Fruit fly (Drosophila melanogaster) whole organism, embryonic: ENCODE data around the gene CG31174.

Experiments used
- Ada2b ChIP-seq: fragments of 200-800 bp; sonication (Bioruptor generic); IDR thresholded peaks from 2 replicates; pipeline ENCODE4 v1.3.6; 2022; ENCODE audit warnings: missing biosample characterization, missing genetic modification characterization
- Bteb2 ChIP-seq: fragments of 200-800 bp; sonication (Bioruptor generic); optimal IDR thresholded peaks from 2 replicates; lab custom pipeline; 2016; ENCODE audit warnings: missing biosample characterization, missing genetic modification characterization
- CG10209 ChIP-seq: fragments of 200-800 bp; sonication (Bioruptor generic); optimal IDR thresholded peaks from 3 replicates; lab custom pipeline; 2017; ENCODE audit warnings: missing biosample characterization, mild to moderate bottlenecking, missing genetic modification characterization, missing genetic modification reagents
- CG10462 ChIP-seq: fragments of 200-800 bp; sonication (Bioruptor generic); optimal IDR thresholded peaks from 2 replicates; lab custom pipeline; 2016; ENCODE audit warnings: missing biosample characterization, missing genetic modification characterization
- CG11695 ChIP-seq: fragments of 200-800 bp; sonication (Bioruptor generic); IDR thresholded peaks from 3 replicates; pipeline ENCODE4 v1.3.6; 2022; ENCODE audit warnings: missing biosample characterization, missing genetic modification characterization
- CG11696 ChIP-seq: fragments of 200-800 bp; sonication (Bioruptor generic); IDR thresholded peaks from 2 replicates; pipeline ENCODE4 v1.3.6; 2022; ENCODE audit warnings: missing biosample characterization, missing genetic modification characterization
- CG12391 ChIP-seq: fragments of 200-800 bp; sonication (Bioruptor generic); optimal IDR thresholded peaks from 3 replicates; lab custom pipeline; 2018; ENCODE audit warnings: missing biosample characterization, mild to moderate bottlenecking, missing genetic modification characterization, moderate library complexity
- CG12744 ChIP-seq: fragments of 200-800 bp; sonication (Bioruptor generic); optimal IDR thresholded peaks from 2 replicates; lab custom pipeline; 2016; ENCODE audit warnings: missing biosample characterization, missing genetic modification characterization
- CG13775 ChIP-seq: fragments of 200-800 bp; sonication (Bioruptor generic); optimal IDR thresholded peaks from 3 replicates; lab custom pipeline; 2017; ENCODE audit warnings: missing biosample characterization, mild to moderate bottlenecking, missing genetic modification characterization
- CG14014 ChIP-seq: fragments of 200-800 bp; sonication (Bioruptor generic); IDR thresholded peaks from 2 replicates; pipeline ENCODE4 v1.3.6; 2022; ENCODE audit warnings: missing biosample characterization, missing genetic modification characterization
- CG14050 ChIP-seq: fragments of 200-800 bp; sonication (Bioruptor generic); IDR thresholded peaks from 3 replicates; pipeline ENCODE4 v1.3.6; 2022; ENCODE audit warnings: missing biosample characterization, missing genetic modification characterization
- CG15269 ChIP-seq: fragments of 200-800 bp; sonication (Bioruptor generic); optimal IDR thresholded peaks from 2 replicates; lab custom pipeline; 2018; ENCODE audit warnings: missing biosample characterization, mild to moderate bottlenecking, missing genetic modification characterization, moderate library complexity
- CG17385 ChIP-seq: fragments of 200-800 bp; sonication (Bioruptor generic); optimal IDR thresholded peaks from 3 replicates; lab custom pipeline; 2018; ENCODE audit warnings: missing biosample characterization, mild to moderate bottlenecking, missing genetic modification characterization
- CG2120 ChIP-seq: fragments of 200-800 bp; sonication (Bioruptor generic); optimal IDR thresholded peaks from 3 replicates; lab custom pipeline; 2016; ENCODE audit warnings: missing biosample characterization, missing genetic modification characterization
- CG2199 ChIP-seq: fragments of 200-800 bp; sonication (Bioruptor generic); IDR thresholded peaks from 3 replicates; pipeline ENCODE4 v1.3.6; 2022; ENCODE audit warnings: missing biosample characterization, missing genetic modification characterization
- CG4282 ChIP-seq: fragments of 200-800 bp; sonication (Bioruptor generic); optimal IDR thresholded peaks from 2 replicates; lab custom pipeline; 2016; ENCODE audit warnings: missing biosample characterization, missing genetic modification characterization
- CG6813 ChIP-seq: fragments of 200-800 bp; sonication (Bioruptor generic); optimal IDR thresholded peaks from 2 replicates; lab custom pipeline; 2017; ENCODE audit warnings: missing biosample characterization, missing genetic modification characterization, mild to moderate bottlenecking, moderate library complexity, missing genetic modification reagents
- CG7839 ChIP-seq: fragments of 200-800 bp; sonication (Bioruptor generic); optimal IDR thresholded peaks from 3 replicates; lab custom pipeline; 2018; ENCODE audit warnings: missing biosample characterization, mild to moderate bottlenecking, missing genetic modification characterization, moderate library complexity
- CG9215 ChIP-seq: fragments of 200-800 bp; sonication (Bioruptor generic); IDR thresholded peaks from 2 replicates; pipeline ENCODE4 v1.3.6; 2022; ENCODE audit warnings: missing biosample characterization, missing genetic modification characterization
- CG9817 ChIP-seq: fragments of 200-800 bp; sonication (Bioruptor generic); optimal IDR thresholded peaks from 2 replicates; lab custom pipeline; 2018; ENCODE audit warnings: missing biosample characterization, mild to moderate bottlenecking, missing genetic modification characterization, moderate library complexity
- CoRest ChIP-seq: fragments of 200-800 bp; sonication (Bioruptor generic); optimal IDR thresholded peaks from 3 replicates; lab custom pipeline; 2018; ENCODE audit warnings: missing biosample characterization, mild to moderate bottlenecking, missing genetic modification characterization, moderate library complexity
- GATAe ChIP-seq: fragments of 200-800 bp; sonication (Bioruptor generic); conservative IDR thresholded peaks from 2 replicates; pipeline ENCODE4 v1.3.6; 2022; ENCODE audit warnings: missing biosample characterization, missing genetic modification characterization
- H2.0 ChIP-seq: fragments of 200-800 bp; sonication (Bioruptor generic); IDR thresholded peaks from 2 replicates; pipeline ENCODE4 v1.3.6; 2022; ENCODE audit warnings: missing biosample characterization, missing genetic modification characterization
- Hey ChIP-seq: fragments of 200-800 bp; sonication (Bioruptor generic); optimal IDR thresholded peaks from 3 replicates; lab custom pipeline; 2018; ENCODE audit warnings: missing biosample characterization, mild to moderate bottlenecking, missing genetic modification characterization
- NFAT ChIP-seq: fragments of 200-800 bp; sonication (Bioruptor generic); IDR thresholded peaks from 2 replicates; pipeline ENCODE4 v1.3.6; 2022; ENCODE audit warnings: missing biosample characterization, missing genetic modification characterization
- Pdp1 ChIP-seq, 2 experiments: fragments of 200-800 bp; sonication (Bioruptor generic); optimal IDR thresholded peaks; 3 replicates each; lab custom pipeline; 2016; ENCODE audit warnings: missing biosample characterization in 2 of 2, missing genetic modification characterization in 2 of 2, mild to moderate bottlenecking in 1 of 2, moderate library complexity in 1 of 2
- Ptx1 ChIP-seq: fragments of 200-800 bp; sonication (Bioruptor generic); IDR thresholded peaks from 2 replicates; pipeline ENCODE4 v1.3.6; 2022; ENCODE audit warnings: missing biosample characterization, missing genetic modification characterization
- Taf1 ChIP-seq: fragments of 200-800 bp; sonication (Bioruptor generic); IDR thresholded peaks from 2 replicates; pipeline ENCODE4 v1.3.6; 2022; ENCODE audit warnings: missing biosample characterization, missing genetic modification characterization
- Trl ChIP-seq, 3 experiments: fragments of >200 bp in 2 of 3; fragments of 200-800 bp in 1 of 3; sonication (Bioruptor generic) in 1 of 3; optimal IDR thresholded peaks; 2 replicates in 1 of 3; 3 replicates in 2 of 3; lab custom pipeline; 2016 to 2017; ENCODE audit warnings: missing biosample characterization in 1 of 3, missing genetic modification characterization in 1 of 3
- Vsx1 ChIP-seq: fragments of 200-800 bp; sonication (Bioruptor generic); optimal IDR thresholded peaks from 2 replicates; lab custom pipeline; 2017; ENCODE audit warnings: missing biosample characterization, mild to moderate bottlenecking, missing genetic modification characterization, missing genetic modification reagents
- Xrp1 ChIP-seq: fragments of 200-800 bp; sonication (Bioruptor generic); IDR thresholded peaks from 2 replicates; pipeline ENCODE4 v1.3.6; 2022; ENCODE audit warnings: missing biosample characterization, missing genetic modification characterization
- bigmax ChIP-seq: fragments of 200-800 bp; sonication (Bioruptor generic); optimal IDR thresholded peaks from 2 replicates; lab custom pipeline; 2018; ENCODE audit warnings: missing biosample characterization, mild to moderate bottlenecking, missing genetic modification characterization
- cwo ChIP-seq: fragments of 200-800 bp; sonication (Bioruptor generic); optimal IDR thresholded peaks from 3 replicates; lab custom pipeline; 2017; ENCODE audit warnings: missing biosample characterization, missing genetic modification characterization, mild to moderate bottlenecking, moderate library complexity, missing genetic modification reagents
- fd3F ChIP-seq: fragments of 200-800 bp; sonication (Bioruptor generic); optimal IDR thresholded peaks from 2 replicates; lab custom pipeline; 2018; ENCODE audit warnings: missing biosample characterization, mild to moderate bottlenecking, missing genetic modification characterization, moderate library complexity
- gcm2 ChIP-seq: fragments of 200-800 bp; sonication (Bioruptor generic); optimal IDR thresholded peaks from 2 replicates; lab custom pipeline; 2016; ENCODE audit warnings: missing biosample characterization, missing genetic modification characterization
- h ChIP-seq: fragments of >200 bp; optimal IDR thresholded peaks from 2 replicates; lab custom pipeline; 2017
- hth ChIP-seq: fragments of >200 bp; optimal IDR thresholded peaks from 2 replicates; lab custom pipeline; 2017; ENCODE audit warnings: inconsistent platforms
- ken ChIP-seq: fragments of 200-800 bp; sonication (Bioruptor generic); IDR thresholded peaks from 3 replicates; pipeline ENCODE4 v1.3.6; 2022; ENCODE audit warnings: missing biosample characterization, missing genetic modification characterization
- kni ChIP-seq: fragments of 200-800 bp; sonication (Bioruptor generic); optimal IDR thresholded peaks from 3 replicates; lab custom pipeline; 2017; ENCODE audit warnings: mild to moderate bottlenecking, missing biosample characterization, missing genetic modification reagents, missing genetic modification characterization
- lov ChIP-seq, 2 experiments: fragments of 200-800 bp in 1 of 2; fragments of >200 bp in 1 of 2; sonication (Bioruptor generic) in 1 of 2; IDR thresholded peaks in 1 of 2; optimal IDR thresholded peaks in 1 of 2; 2 replicates in 1 of 2; 3 replicates in 1 of 2; pipeline versions ENCODE4 v1.3.6 to Lab custom; 2017 to 2022; ENCODE audit warnings: missing biosample characterization in 1 of 2, missing genetic modification characterization in 1 of 2
- mld ChIP-seq: fragments of 200-800 bp; sonication (Bioruptor generic); IDR thresholded peaks from 3 replicates; pipeline ENCODE4 v1.3.6; 2022; ENCODE audit warnings: missing biosample characterization, missing genetic modification characterization; ENCODE audit not compliant: partially characterized antibody
- sens-2 ChIP-seq: fragments of 200-800 bp; sonication (Bioruptor generic); IDR thresholded peaks from 2 replicates; pipeline ENCODE4 v1.3.6; 2022; ENCODE audit warnings: missing biosample characterization, missing genetic modification characterization
- sima ChIP-seq: fragments of 200-800 bp; sonication (Bioruptor generic); optimal IDR thresholded peaks from 2 replicates; lab custom pipeline; 2016; ENCODE audit warnings: missing biosample characterization, missing genetic modification characterization
- so ChIP-seq: fragments of 200-800 bp; sonication (Bioruptor generic); IDR thresholded peaks from 3 replicates; pipeline ENCODE4 v1.3.6; 2022; ENCODE audit warnings: missing biosample characterization, missing genetic modification characterization
- sr ChIP-seq: fragments of 200-800 bp; sonication (Bioruptor generic); IDR thresholded peaks from 3 replicates; pipeline ENCODE4 v1.3.6; 2022; ENCODE audit warnings: missing biosample characterization, missing genetic modification characterization
- stwl ChIP-seq: fragments of 200-800 bp; sonication (Bioruptor generic); optimal IDR thresholded peaks from 3 replicates; lab custom pipeline; 2018; ENCODE audit warnings: missing biosample characterization, mild to moderate bottlenecking, missing genetic modification characterization, moderate library complexity
- sug ChIP-seq: fragments of 200-800 bp; optimal IDR thresholded peaks from 2 replicates; lab custom pipeline; 2019; ENCODE audit warnings: missing biosample characterization, mild to moderate bottlenecking, missing genetic modification characterization, moderate library complexity
- vvl ChIP-seq: fragments of 200-800 bp; sonication (Bioruptor generic); IDR thresholded peaks from 2 replicates; pipeline ENCODE4 v1.3.6; 2022; ENCODE audit warnings: missing biosample characterization, missing genetic modification characterization
- zen ChIP-seq: fragments of 200-800 bp; sonication (Bioruptor generic); optimal IDR thresholded peaks from 3 replicates; lab custom pipeline; 2018; ENCODE audit warnings: missing biosample characterization, mild to moderate bottlenecking, missing genetic modification characterization, moderate library complexity

CG31174 gene

DNA sequence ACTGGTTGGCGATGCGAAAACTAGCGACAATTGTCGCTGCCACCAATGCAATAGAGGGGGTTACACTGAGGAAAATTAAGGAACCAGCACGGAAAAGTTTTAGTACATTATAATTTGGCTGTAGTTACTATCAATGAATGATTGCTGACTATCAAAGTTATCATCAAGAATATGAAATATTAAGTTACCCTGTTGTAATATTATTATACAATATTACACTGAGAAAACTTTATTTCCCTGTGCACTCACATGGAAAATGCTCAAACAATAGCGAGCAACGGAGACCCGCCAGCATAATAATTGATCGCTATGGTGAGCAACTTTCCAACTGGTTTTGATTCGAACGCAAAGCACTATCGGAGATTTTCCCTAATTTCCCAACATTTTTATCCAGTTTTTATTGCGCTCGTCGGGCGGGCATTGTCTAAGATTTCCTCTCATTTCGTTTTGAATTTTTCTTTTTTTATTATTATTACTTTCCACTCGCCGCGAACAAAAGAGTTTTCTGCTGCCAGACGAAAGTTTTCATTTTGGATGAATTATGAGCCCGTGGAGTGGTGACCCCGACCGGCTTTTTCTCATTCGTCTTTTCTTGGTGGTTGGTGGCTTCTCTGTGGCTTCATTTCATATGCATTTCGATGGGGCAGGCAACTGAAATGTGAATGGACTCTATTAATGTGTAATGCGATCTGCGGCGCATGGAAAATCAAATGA lies 7.0 kb downstream of the CG31174 start (continued):
- peak; percentile 22; the same call in 1 of the 2 replicates for TF ChIP-seq Ada2b (GFP tag; lab: Robert Waterston, UW)
- no peak for TF ChIP-seq bigmax (GFP tag; lab: Kevin White, UChicago)
- TF ChIP-seq CG9215 (GFP tag; lab: Robert Waterston, UW): no peak
- no peak for TF ChIP-seq sug
- peak; percentile 27; the same call in 1 of the 3 replicates for TF ChIP-seq CG14050 (GFP tag; lab: Robert Waterston, UW)
- peak; percentile 59; the same call in 1 of the 2 replicates for TF ChIP-seq CG14014 (GFP tag; lab: Robert Waterston, UW)
- no peak for TF ChIP-seq Taf1 (GFP tag; lab: Robert Waterston, UW)
- TF ChIP-seq CG12744: no peak
- no peak for TF ChIP-seq sima
- TF ChIP-seq CG11696: 0 out of 2 replicates have a peak, but pooled peaks have one; percentile 19
- no peak for TF ChIP-seq stwl (tag; lab: Kevin White, UChicago)
- no peak for TF ChIP-seq lov (optimal IDR thresholded peaks at IDR 0.05; lab: Kevin White, UChicago)
- TF ChIP-seq lov (GFP tag; IDR thresholded peaks at IDR 0.05; lab: Robert Waterston, UW): 0 out of 3 replicates have a peak, but pooled peaks have one; percentile 6
- TF ChIP-seq CG2120 (GFP tag; lab: Kevin White, UChicago): no peak
- TF ChIP-seq CG12391: peak; percentile 91
- TF ChIP-seq H2.0 (GFP tag; lab: Robert Waterston, UW): peak; percentile 71
- TF ChIP-seq hth (lab: Kevin White, UChicago): no peak
- peak; percentile 73 for TF ChIP-seq CG10209
- peak; percentile 62; the same call in 2 of the 3 replicates for TF ChIP-seq CG11695
- TF ChIP-seq Xrp1 (GFP tag; lab: Robert Waterston, UW): peak; percentile 91
- peak; percentile 52 for TF ChIP-seq CG13775 (GFP tag; lab: Kevin White, UChicago)
- peak; percentile 72 for TF ChIP-seq Ptx1 (GFP tag; lab: Robert Waterston, UW)
- TF ChIP-seq sens-2 (GFP tag; lab: Robert Waterston, UW): peak; percentile 80
- TF ChIP-seq fd3F (GFP tag; lab: Kevin White, UChicago): no peak
- TF ChIP-seq CG17385 (GFP tag; lab: Kevin White, UChicago): peak; percentile 77
- TF ChIP-seq CG4282 (GFP tag; lab: Kevin White, UChicago): no peak
- peak; percentile 88 for TF ChIP-seq CoRest (tag; lab: Kevin White, UChicago)
- no peak for TF ChIP-seq Hey
- TF ChIP-seq gcm2: no peak
- peak; percentile 86 for TF ChIP-seq ken (GFP tag; lab: Robert Waterston, UW)
- TF ChIP-seq GATAe (GFP tag; lab: Robert Waterston, UW): no peak
- peak; percentile 81 for TF ChIP-seq CG7839
- TF ChIP-seq mld: no peak
- TF ChIP-seq Bteb2 (GFP tag; lab: Kevin White, UChicago): no peak
- TF ChIP-seq NFAT (GFP tag; lab: Robert Waterston, UW): no peak
- peak; percentile 55 for TF ChIP-seq CG9817 (tag; lab: Kevin White, UChicago)
- TF ChIP-seq kni (GFP tag; lab: Kevin White, UChicago): peak; percentile 65
- no peak for TF ChIP-seq cwo
- TF ChIP-seq CG6813 (GFP tag; lab: Kevin White, UChicago): peak; percentile 25
- TF ChIP-seq CG15269 (tag; lab: Kevin White, UChicago): peak; percentile 74
- peak; percentile 30 for TF ChIP-seq zen
- peak; percentile 67 for TF ChIP-seq CG10462 (GFP tag; lab: Kevin White, UChicago)
- peak; percentile 90 for TF ChIP-seq vvl (GFP tag; lab: Robert Waterston, UW)
- TF ChIP-seq Pdp1 (GFP tag; optimal IDR thresholded peaks at IDR 0.05; lab: Kevin White, UChicago): peak in 1 of 2 experiments; percentile 74
- peak; percentile 74; the same call in 1 of the 3 replicates for TF ChIP-seq so (GFP tag; lab: Robert Waterston, UW)
- TF ChIP-seq CG2199 (GFP tag; lab: Robert Waterston, UW): peak; percentile 47; the same call in 2 of the 3 replicates
- peak; percentile 38 for TF ChIP-seq Vsx1 (GFP tag; lab: Kevin White, UChicago)
- no peak for TF ChIP-seq Trl (optimal IDR thresholded peaks at IDR 0.05; lab: Kevin White, UChicago)
- TF ChIP-seq Trl (GFP tag; optimal IDR thresholded peaks at IDR 0.05; lab: Kevin White, UChicago): peak; percentile 58
- TF ChIP-seq sr (GFP tag; lab: Robert Waterston, UW): 0 out of 3 replicates have a peak, but pooled peaks have one; percentile 33
- no peak for TF ChIP-seq h
